Worm (Caenorhabditis elegans) whole organism, L4 larva: Measurements from ENCODE around the gene nca-2.
"Not testable (repeated sequence)": the region's sequence is repeated elsewhere in the genome, so short reads cannot be mapped to it uniquely, and the experiment has no call there.

ENCODE experiments used
- D1046.2 ChIP-seq: fragments of 200-800 bp; sonication (Bioruptor generic); IDR thresholded peaks from 2 replicates; pipeline ENCODE4 v1.3.6; 2022; ENCODE audit warnings: missing genetic modification characterization, missing compliant biosample characterization
- F26F4.8 ChIP-seq: fragments of 200-800 bp; sonication (Bioruptor generic); conservative IDR thresholded peaks from 2 replicates; pipeline ENCODE4 v1.3.6; 2022; ENCODE audit warnings: missing genetic modification characterization, missing compliant biosample characterization
- F49E8.2 ChIP-seq: sonication (generic microtip); optimal IDR thresholded peaks from 2 replicates; lab custom pipeline; 2016; ENCODE audit warnings: missing compliant biosample characterization, mild to moderate bottlenecking, missing genetic modification characterization, borderline replicate concordance
- T26A8.4 ChIP-seq: fragments of 200-800 bp; sonication (Bioruptor generic); IDR thresholded peaks from 2 replicates; pipeline ENCODE4 v1.3.6; 2022; ENCODE audit warnings: missing genetic modification characterization, missing compliant biosample characterization
- Y48G9A.11 ChIP-seq: fragments of 200-800 bp; sonication (Bioruptor generic); IDR thresholded peaks from 2 replicates; pipeline ENCODE4 v1.3.6; 2022; ENCODE audit warnings: missing genetic modification reagents, missing genetic modification characterization, missing compliant biosample characterization
- ZK337.2 ChIP-seq: fragments of 200-800 bp; sonication (Bioruptor generic); IDR thresholded peaks from 2 replicates; pipeline ENCODE4 v1.3.6; 2022; ENCODE audit warnings: missing genetic modification reagents, missing genetic modification characterization, missing compliant biosample characterization
- aha-1 ChIP-seq: fragments of 150-350 bp; peaks from one replicate; lab custom pipeline; 2014; ENCODE audit warnings: missing biosample characterization, missing genetic modification characterization
- aly-2 ChIP-seq: sonication (generic microtip); optimal IDR thresholded peaks from 2 replicates; lab custom pipeline; 2018; ENCODE audit warnings: missing biosample characterization, missing genetic modification characterization
- arid-1 ChIP-seq: fragments of 200-800 bp; sonication (Bioruptor generic); conservative IDR thresholded peaks from 2 replicates; pipeline ENCODE4 v1.3.6; 2022; ENCODE audit warnings: missing genetic modification reagents, missing genetic modification characterization, missing compliant biosample characterization
- ceh-20 ChIP-seq: fragments of 200-800 bp; sonication (Bioruptor generic); IDR thresholded peaks from 2 replicates; pipeline ENCODE4 v1.3.6; 2022; ENCODE audit warnings: missing genetic modification reagents, missing genetic modification characterization, missing compliant biosample characterization
- ces-1 ChIP-seq: fragments of 150-350 bp; sonication (generic microtip); optimal IDR thresholded peaks from 4 replicates; lab custom pipeline; 2014; ENCODE audit warnings: missing biosample characterization, missing genetic modification reagents, missing genetic modification characterization
- cey-2 ChIP-seq: sonication (generic microtip); optimal IDR thresholded peaks from 3 replicates; lab custom pipeline; 2017; ENCODE audit warnings: missing genetic modification characterization, mild to moderate bottlenecking, missing compliant biosample characterization, antibody characterized with exemption, borderline replicate concordance; ENCODE audit not compliant: insufficient read depth
- ctbp-1 ChIP-seq: fragments of 200-800 bp; sonication (Bioruptor generic); IDR thresholded peaks from 2 replicates; pipeline ENCODE4 v1.3.6; 2022; ENCODE audit warnings: missing genetic modification reagents, missing genetic modification characterization, missing compliant biosample characterization
- daf-16 ChIP-seq, 3 experiments: sonication (generic microtip); optimal IDR thresholded peaks; 2 replicates each; lab custom pipeline; 2016 to 2017; ENCODE audit warnings: missing genetic modification characterization in 3 of 3, missing genetic modification reagents in 3 of 3, mild to moderate bottlenecking in 2 of 3, missing compliant biosample characterization in 2 of 3, missing biosample characterization in 1 of 3, moderate library complexity in 1 of 3
- daf-19 ChIP-seq: fragments of 200-800 bp; sonication (Bioruptor generic); conservative IDR thresholded peaks from 2 replicates; pipeline ENCODE4 v1.3.6; 2022; ENCODE audit warnings: missing genetic modification characterization, missing compliant biosample characterization
- dmd-6 ChIP-seq: fragments of 200-800 bp; sonication (Bioruptor generic); IDR thresholded peaks from 2 replicates; pipeline ENCODE4 v1.3.6; 2022; ENCODE audit warnings: missing genetic modification reagents, missing genetic modification characterization, missing compliant biosample characterization
- dmd-8 ChIP-seq: fragments of 200-800 bp; sonication (Bioruptor generic); IDR thresholded peaks from 2 replicates; pipeline ENCODE4 v1.3.6; 2022; ENCODE audit warnings: missing genetic modification characterization, missing compliant biosample characterization
- dmd-9 ChIP-seq: fragments of 200-800 bp; sonication (Bioruptor generic); IDR thresholded peaks from 2 replicates; pipeline ENCODE4 v1.3.6; 2022; ENCODE audit warnings: missing genetic modification reagents, missing genetic modification characterization, missing compliant biosample characterization
- dpl-1 ChIP-seq: fragments of 150-350 bp; optimal IDR thresholded peaks from 2 replicates; lab custom pipeline; 2014; ENCODE audit warnings: missing biosample characterization, missing genetic modification reagents, missing genetic modification characterization
- duxl-1 ChIP-seq: sonication (generic microtip); optimal IDR thresholded peaks from 2 replicates; lab custom pipeline; 2016; ENCODE audit warnings: mild to moderate bottlenecking, missing genetic modification characterization, moderate library complexity, missing compliant biosample characterization; ENCODE audit not compliant: poor library complexity
- egl-43 ChIP-seq: fragments of 200-800 bp; sonication (Bioruptor generic); IDR thresholded peaks from 2 replicates; pipeline ENCODE4 v1.3.6; 2022; ENCODE audit warnings: missing genetic modification reagents, missing genetic modification characterization, missing compliant biosample characterization
- hif-1 ChIP-seq, 2 experiments: sonication (generic microtip); optimal IDR thresholded peaks; 2 replicates each; lab custom pipeline; 2016 to 2017; ENCODE audit warnings: missing compliant biosample characterization in 2 of 2, missing genetic modification characterization in 2 of 2, missing genetic modification reagents in 2 of 2, missing genotype in 2 of 2, mild to moderate bottlenecking in 1 of 2
- hlh-30 ChIP-seq: sonication (generic microtip); optimal IDR thresholded peaks from 2 replicates; lab custom pipeline; 2017; ENCODE audit warnings: antibody characterized with exemption, mild to moderate bottlenecking, missing genetic modification characterization, missing compliant biosample characterization; ENCODE audit not compliant: insufficient read depth
- hmg-1.1 ChIP-seq: fragments of 200-800 bp; sonication (Bioruptor generic); IDR thresholded peaks from 2 replicates; pipeline ENCODE4 v1.3.6; 2022; ENCODE audit warnings: missing genetic modification reagents, missing genetic modification characterization, missing compliant biosample characterization
- lin-13 ChIP-seq: fragments of 150-350 bp; optimal IDR thresholded peaks from 2 replicates; lab custom pipeline; 2014; ENCODE audit warnings: missing biosample characterization, missing genetic modification reagents, missing genetic modification characterization
- lin-29 ChIP-seq: fragments of 200-800 bp; sonication (Bioruptor generic); IDR thresholded peaks from 2 replicates; pipeline ENCODE4 v1.3.6; 2022; ENCODE audit warnings: missing genetic modification reagents, missing genetic modification characterization, missing compliant biosample characterization
- lin-38 ChIP-seq: fragments of 200-800 bp; sonication (Bioruptor generic); IDR thresholded peaks from 2 replicates; pipeline ENCODE4 v1.3.6; 2022; ENCODE audit warnings: missing genetic modification reagents, missing genetic modification characterization, missing compliant biosample characterization
- lin-39 ChIP-seq: fragments of 150-350 bp; optimal IDR thresholded peaks from 2 replicates; lab custom pipeline; 2014; ENCODE audit warnings: missing biosample characterization, missing genetic modification reagents, missing genetic modification characterization
- lsy-2 ChIP-seq, 2 experiments: fragments of 150-350 bp in 1 of 2; sonication (generic microtip) in 1 of 2; optimal IDR thresholded peaks; 2 replicates each; lab custom pipeline; 2014 to 2017; ENCODE audit warnings: missing biosample characterization in 2 of 2, missing genetic modification characterization in 2 of 2
- madf-9 ChIP-seq: fragments of 200-800 bp; sonication (Bioruptor generic); conservative IDR thresholded peaks from 2 replicates; pipeline ENCODE4 v1.3.6; 2022; ENCODE audit warnings: missing genetic modification reagents, missing genetic modification characterization, missing compliant biosample characterization
- mep-1 ChIP-seq: fragments of 150-350 bp; sonication (generic microtip); optimal IDR thresholded peaks from 3 replicates; lab custom pipeline; 2014; ENCODE audit warnings: missing biosample characterization, missing genetic modification characterization
- mes-2 ChIP-seq: sonication (generic microtip); optimal IDR thresholded peaks from 2 replicates; lab custom pipeline; 2016; ENCODE audit warnings: missing genotype, mild to moderate bottlenecking, missing genetic modification characterization, missing compliant biosample characterization; ENCODE audit not compliant: poor library complexity, severe bottlenecking
- mxl-3 ChIP-seq: fragments of 200-800 bp; sonication (Bioruptor generic); optimal IDR thresholded peaks from 2 replicates; lab custom pipeline; 2018; ENCODE audit warnings: mild to moderate bottlenecking, missing genetic modification characterization, missing compliant biosample characterization
- nhr-102 ChIP-seq: sonication (generic microtip); optimal IDR thresholded peaks from 2 replicates; lab custom pipeline; 2016; ENCODE audit warnings: mild to moderate bottlenecking, missing genetic modification characterization, moderate library complexity, missing compliant biosample characterization
- nhr-111 ChIP-seq: fragments of 200-800 bp; sonication (Bioruptor generic); optimal IDR thresholded peaks from 2 replicates; lab custom pipeline; 2018; ENCODE audit warnings: mild to moderate bottlenecking, missing genetic modification characterization, missing compliant biosample characterization
- nhr-42 ChIP-seq: fragments of 200-800 bp; sonication (Bioruptor generic); IDR thresholded peaks from 2 replicates; pipeline ENCODE4 v1.3.6; 2022; ENCODE audit warnings: missing genetic modification characterization, missing compliant biosample characterization
- pha-4 ChIP-seq, 2 experiments: fragments of 150-350 bp in 1 of 2; fragments of 200-800 bp in 1 of 2; sonication (Bioruptor generic) in 1 of 2; IDR thresholded peaks in 1 of 2; optimal IDR thresholded peaks in 1 of 2; 2 replicates each; pipeline versions ENCODE4 v1.3.6 to Lab custom; 2014 to 2022; ENCODE audit warnings: missing genetic modification characterization in 2 of 2, missing genetic modification reagents in 2 of 2, missing biosample characterization in 1 of 2, missing compliant biosample characterization in 1 of 2
- rbr-2 ChIP-seq: sonication (generic microtip); optimal IDR thresholded peaks from 2 replicates; lab custom pipeline; 2016; ENCODE audit warnings: missing genotype, missing genetic modification characterization, missing compliant biosample characterization
- snpc-1.2 ChIP-seq: fragments of 200-800 bp; sonication (Bioruptor generic); IDR thresholded peaks from 2 replicates; pipeline ENCODE4 v1.3.6; 2022; ENCODE audit warnings: missing genetic modification reagents, missing genetic modification characterization, missing compliant biosample characterization
- unc-130 ChIP-seq: sonication (generic microtip); optimal IDR thresholded peaks from 2 replicates; lab custom pipeline; 2016; ENCODE audit warnings: missing genetic modification reagents, missing genetic modification characterization, missing compliant biosample characterization
- vab-7 ChIP-seq: fragments of 200-800 bp; sonication (Bioruptor generic); IDR thresholded peaks from 2 replicates; pipeline ENCODE4 v1.3.6; 2022; ENCODE audit warnings: missing genetic modification reagents, missing genetic modification characterization, missing compliant biosample characterization
- zfp-3 ChIP-seq: fragments of 200-800 bp; sonication (Bioruptor generic); conservative IDR thresholded peaks from 2 replicates; pipeline ENCODE4 v1.3.6; 2022; ENCODE audit warnings: missing genetic modification reagents, missing genetic modification characterization, missing compliant biosample characterization

nca-2 gene

DNA sequence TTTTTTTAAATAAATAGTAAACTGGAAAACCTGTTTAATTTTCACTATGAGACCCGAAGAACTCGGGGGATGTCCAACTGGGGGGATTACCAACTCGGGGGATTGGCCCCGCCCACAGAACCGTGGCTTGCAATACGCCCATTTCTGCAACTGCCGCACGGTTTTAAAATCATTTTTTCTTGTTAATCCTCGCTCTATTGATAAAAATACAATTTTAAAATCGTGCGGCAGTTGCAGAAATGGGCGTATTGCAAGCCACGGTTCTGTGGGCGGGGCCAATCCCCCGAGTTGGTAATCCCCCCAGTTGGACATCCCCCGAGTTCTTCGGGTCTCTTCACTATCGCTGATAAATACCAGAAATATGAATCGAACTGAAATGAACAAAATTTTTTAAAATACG, 43.4 kb upstream of the nca-2 start, which contains the start of gene mmab-1 (continued):
- TF ChIP-seq egl-43 (GFP tag; lab: Robert Waterston, UW) (peak; percentile 64; the same call in 1 of the 2 replicates), ces-1 (GFP tag; lab: Kevin White, UChicago) (peak; percentile 27), ctbp-1 (peak; percentile 85), hmg-1.1 (GFP tag; lab: Robert Waterston, UW) (peak; percentile 65), mxl-3 (GFP tag; lab: Kevin White, UChicago) (peak; percentile 3), nhr-42 (GFP tag; lab: Robert Waterston, UW) (peak; percentile 74; the same call in 1 of the 2 replicates), pha-4 (GFP tag; IDR thresholded peaks at IDR 0.05; lab: Robert Waterston, UW) (peak; percentile 21; the same call in 1 of the 2 replicates), dmd-9 (peak; percentile 68; the same call in 1 of the 2 replicates), lin-29 (GFP tag; lab: Robert Waterston, UW) (0 out of 2 replicates have a peak, but pooled peaks have one; percentile 8)
- TF ChIP-seq pha-4 (tag; optimal IDR thresholded peaks at IDR 0.05; lab: Kevin White, UChicago): not testable (repeated sequence)

DNA sequence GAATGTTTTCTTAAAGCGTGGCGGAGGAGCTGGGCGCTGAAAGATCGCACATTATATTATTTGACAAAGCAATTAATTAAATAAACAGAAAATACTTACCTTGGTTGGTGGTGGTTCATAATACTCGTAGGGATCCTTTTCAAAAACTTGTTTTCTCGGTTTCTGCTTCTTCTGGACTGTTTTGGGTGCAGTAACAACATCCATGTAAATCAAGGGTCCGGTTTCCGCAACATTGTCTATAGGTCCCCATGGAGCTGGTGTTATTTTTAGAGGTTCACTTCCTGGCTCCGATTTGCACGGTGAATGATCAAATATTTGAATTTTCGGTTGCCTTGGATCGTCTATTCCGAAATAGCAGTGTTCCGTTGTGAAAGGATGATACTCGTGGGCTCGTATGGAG, 41.2 kb upstream of the nca-2 start:
- TF ChIP-seq F26F4.8 (GFP tag; lab: Robert Waterston, UW) (0 out of 2 replicates have a peak, but pooled peaks have one; percentile 51), Y48G9A.11 (GFP tag; lab: Robert Waterston, UW) (no peak), aha-1 (tag; lab: Kevin White, UChicago) (peak; percentile 67), aly-2 (tag; lab: Kevin White, UChicago) (no peak)

DNA sequence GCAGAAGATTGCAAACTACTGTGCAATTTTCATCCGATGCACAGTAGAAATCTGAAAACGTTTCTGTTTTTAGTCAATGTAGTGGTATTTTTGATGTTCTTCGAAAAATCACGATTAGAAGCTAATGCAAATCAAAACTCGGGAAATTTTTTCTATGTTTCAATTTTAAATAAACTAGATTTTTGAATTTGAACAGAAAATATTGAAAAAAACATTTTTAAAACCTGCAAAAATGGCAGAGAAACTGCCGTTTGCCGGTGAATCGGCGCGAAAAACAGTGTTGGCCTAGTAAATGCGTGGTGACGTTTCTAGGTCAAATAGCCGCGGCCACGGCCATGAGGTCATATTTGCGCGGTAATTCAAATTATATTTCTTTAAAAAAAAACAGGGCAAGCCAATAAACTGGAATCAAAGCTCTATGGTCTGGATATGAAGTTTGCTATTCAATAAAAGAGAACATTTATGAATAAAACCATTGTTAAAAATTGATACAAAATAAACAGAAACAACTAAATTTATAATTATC, 35.2 kb upstream of the nca-2 start, which contains the start of gene set-2:
TSS of gene set-2 (minus strand) at position 51 of the 526 bp plus-strand sequence.
- TF ChIP-seq lin-38 (GFP tag; lab: Robert Waterston, UW) (peak; percentile 75), dpl-1 (peak; percentile 91), dmd-8 (0 out of 2 replicates have a peak, but pooled peaks have one; percentile 42), daf-19 (GFP tag; lab: Robert Waterston, UW) (no peak), ZK337.2 (GFP tag; lab: Robert Waterston, UW) (peak; percentile 89), lin-13 (GFP tag; lab: Kevin White, UChicago) (peak; percentile 42), cey-2 (tag; lab: Kevin White, UChicago) (no peak), T26A8.4 (GFP tag; lab: Robert Waterston, UW) (no peak), dmd-9 (peak; percentile 90), lsy-2 (tag; optimal IDR thresholded peaks at IDR 0.05; lab: Kevin White, UChicago) (peak in 1 of 2 experiments; percentile 66), F49E8.2 (tag; lab: Kevin White, UChicago) (peak; percentile 44), zfp-3 (0 out of 2 replicates have a peak, but pooled peaks have one; percentile 17), unc-130 (GFP tag; lab: Kevin White, UChicago) (peak; percentile 98), nhr-102 (peak; percentile 29), hif-1 (tag; optimal IDR thresholded peaks at IDR 0.05; lab: Kevin White, UChicago) (peak in 1 of 2 experiments; percentile 89), D1046.2 (peak; percentile 61; the same call in 1 of the 2 replicates), hmg-1.1 (GFP tag; lab: Robert Waterston, UW) (no peak), nhr-111 (GFP tag; lab: Kevin White, UChicago) (no peak), aha-1 (tag; lab: Kevin White, UChicago) (peak; percentile 91), ceh-20 (GFP tag; lab: Robert Waterston, UW) (peak; percentile 47; the same call in 1 of the 2 replicates), lin-39 (tag; lab: Kevin White, UChicago) (no peak), mep-1 (tag; lab: Kevin White, UChicago) (no peak), mxl-3 (GFP tag; lab: Kevin White, UChicago) (peak; percentile 43), hlh-30 (tag; lab: Kevin White, UChicago) (peak; percentile 47), Y48G9A.11 (GFP tag; lab: Robert Waterston, UW) (peak; percentile 68), madf-9 (0 out of 2 replicates have a peak, but pooled peaks have one; percentile 20), dmd-6 (GFP tag; lab: Robert Waterston, UW) (peak; percentile 69), rbr-2 (tag; lab: Kevin White, UChicago) (peak; percentile 23), mes-2 (tag; lab: Kevin White, UChicago) (peak; percentile 99), duxl-1 (tag; lab: Kevin White, UChicago) (peak; percentile 64), vab-7 (0 out of 2 replicates have a peak, but pooled peaks have one; percentile 18), arid-1 (GFP tag; lab: Robert Waterston, UW) (peak; percentile 63), daf-16 (GFP tag; optimal IDR thresholded peaks at IDR 0.05; lab: Kevin White, UChicago) (peak in 1 of 2 experiments; percentile 17), daf-16 (tag; optimal IDR thresholded peaks at IDR 0.05; lab: Kevin White, UChicago) (peak; percentile 5), snpc-1.2 (GFP tag; lab: Robert Waterston, UW) (no peak)
